Worm (Caenorhabditis elegans) whole organism, L3 larva: ENCODE measurements around the gene ari-2.
A peak's percentile ranks its signal among the peaks of the same experiment; 100 is the strongest.

Source experiments
- R02D3.7 ChIP-seq: fragments of 150-350 bp; optimal IDR thresholded peaks from 2 replicates; lab custom pipeline; 2014; ENCODE audit warnings: missing biosample characterization, missing genetic modification characterization
- ama-1 ChIP-seq: fragments of 150-350 bp; optimal IDR thresholded peaks from 2 replicates; lab custom pipeline; 2018
- ceh-28 ChIP-seq: fragments of 150-350 bp; optimal IDR thresholded peaks from 2 replicates; lab custom pipeline; 2014; ENCODE audit warnings: missing biosample characterization, missing genetic modification reagents, missing genetic modification characterization
- ceh-82 ChIP-seq: fragments of 150-350 bp; optimal IDR thresholded peaks from 2 replicates; lab custom pipeline; 2014; ENCODE audit warnings: missing biosample characterization, missing genetic modification characterization
- daf-12 ChIP-seq: fragments of 150-350 bp; optimal IDR thresholded peaks from 2 replicates; lab custom pipeline; 2014; ENCODE audit warnings: missing biosample characterization, missing genetic modification reagents, missing genetic modification characterization
- egl-27 ChIP-seq: sonication (generic microtip); optimal IDR thresholded peaks from 4 replicates; lab custom pipeline; 2017; ENCODE audit warnings: missing biosample characterization, missing genetic modification reagents, missing genetic modification characterization
- egl-5 ChIP-seq: fragments of 150-350 bp; optimal IDR thresholded peaks from 2 replicates; lab custom pipeline; 2017; ENCODE audit warnings: missing biosample characterization, missing genetic modification reagents, missing genetic modification characterization, inconsistent platforms
- elt-2 ChIP-seq: sonication (generic microtip); optimal IDR thresholded peaks from 2 replicates; lab custom pipeline; 2016; ENCODE audit warnings: missing genetic modification reagents, mild to moderate bottlenecking, missing genetic modification characterization, missing compliant biosample characterization
- eor-1 ChIP-seq, 2 experiments: fragments of 150-350 bp; optimal IDR thresholded peaks; 2 replicates each; lab custom pipeline; 2014 to 2018; ENCODE audit warnings: missing biosample characterization in 2 of 2, missing genetic modification characterization in 2 of 2
- fkh-10 ChIP-seq: sonication (generic microtip); optimal IDR thresholded peaks from 2 replicates; lab custom pipeline; 2017; ENCODE audit warnings: missing biosample characterization, missing genetic modification reagents, missing genetic modification characterization
- fos-1 ChIP-seq: fragments of 150-350 bp; optimal IDR thresholded peaks from 2 replicates; lab custom pipeline; 2014; ENCODE audit warnings: missing biosample characterization, missing genetic modification characterization
- jun-1 ChIP-seq: fragments of 150-350 bp; optimal IDR thresholded peaks from 2 replicates; lab custom pipeline; 2014; ENCODE audit warnings: missing biosample characterization, missing genetic modification reagents, missing genetic modification characterization
- lin-15B ChIP-seq: fragments of 150-350 bp; optimal IDR thresholded peaks from 2 replicates; lab custom pipeline; 2014; ENCODE audit warnings: missing biosample characterization, missing genetic modification characterization
- lin-39 ChIP-seq: fragments of 150-350 bp; optimal IDR thresholded peaks from 2 replicates; lab custom pipeline; 2018; ENCODE audit warnings: missing biosample characterization, missing genetic modification reagents, missing genetic modification characterization
- lsy-12 ChIP-seq: sonication (generic microtip); optimal IDR thresholded peaks from 2 replicates; lab custom pipeline; 2016; ENCODE audit warnings: mild to moderate bottlenecking, missing genetic modification characterization, missing compliant biosample characterization
- nfya-1 ChIP-seq: sonication (generic microtip); optimal IDR thresholded peaks from 2 replicates; lab custom pipeline; 2017; ENCODE audit warnings: missing genetic modification characterization, mild to moderate bottlenecking, missing compliant biosample characterization, antibody characterized with exemption, moderate library complexity; ENCODE audit not compliant: insufficient read depth
- nhr-12 ChIP-seq: fragments of 150-350 bp; optimal IDR thresholded peaks from 2 replicates; lab custom pipeline; 2014; ENCODE audit warnings: missing biosample characterization, missing genetic modification characterization
- nhr-23 ChIP-seq: fragments of 150-350 bp; optimal IDR thresholded peaks from 2 replicates; lab custom pipeline; 2014; ENCODE audit warnings: missing biosample characterization, missing genetic modification reagents, missing genetic modification characterization
- nhr-25 ChIP-seq: sonication (generic microtip); optimal IDR thresholded peaks from 2 replicates; lab custom pipeline; 2017; ENCODE audit warnings: missing biosample characterization, missing genetic modification characterization
- nhr-28 ChIP-seq: fragments of 150-350 bp; optimal IDR thresholded peaks from 2 replicates; lab custom pipeline; 2014; ENCODE audit warnings: missing biosample characterization, missing genetic modification characterization
- nhr-43 ChIP-seq: sonication (generic microtip); optimal IDR thresholded peaks from 2 replicates; lab custom pipeline; 2016; ENCODE audit warnings: mild to moderate bottlenecking, missing genetic modification characterization, missing compliant biosample characterization; ENCODE audit not compliant: poor library complexity, severe bottlenecking
- nhr-77 ChIP-seq: fragments of 150-350 bp; optimal IDR thresholded peaks from 2 replicates; lab custom pipeline; 2014; ENCODE audit warnings: missing biosample characterization, missing genetic modification characterization
- pha-4 ChIP-seq: fragments of 150-350 bp; optimal IDR thresholded peaks from 2 replicates; lab custom pipeline; 2014; ENCODE audit warnings: missing biosample characterization, missing genetic modification reagents, missing genetic modification characterization
- sea-2 ChIP-seq: fragments of 150-350 bp; sonication (generic microtip); optimal IDR thresholded peaks from 4 replicates; lab custom pipeline; 2014; ENCODE audit warnings: missing biosample characterization, missing genetic modification reagents, missing genetic modification characterization
- snpc-4 ChIP-seq: fragments of 150-350 bp; optimal IDR thresholded peaks from 2 replicates; lab custom pipeline; 2014; ENCODE audit warnings: missing biosample characterization, missing genetic modification characterization
- unc-39 ChIP-seq: sonication (generic microtip); optimal IDR thresholded peaks from 4 replicates; lab custom pipeline; 2017; ENCODE audit warnings: missing biosample characterization, missing genetic modification characterization
- ztf-11 ChIP-seq: fragments of 150-350 bp; optimal IDR thresholded peaks from 2 replicates; lab custom pipeline; 2014; ENCODE audit warnings: missing biosample characterization, missing genetic modification characterization
- ztf-4 ChIP-seq: fragments of 150-350 bp; optimal IDR thresholded peaks from 2 replicates; lab custom pipeline; 2014; ENCODE audit warnings: missing biosample characterization, missing genetic modification characterization

Gene ari-2

ce11 chrIV:5554168-5554567 lies 3.2 kb downstream of the ari-2 start:
- TF ChIP-seq elt-2 (tag; lab: Kevin White, UChicago) (no peak), lin-39 (tag; lab: Kevin White, UChicago) (no peak), nhr-77 (no peak), snpc-4 (tag; lab: Kevin White, UChicago) (no peak), nhr-25 (tag; lab: Kevin White, UChicago) (no peak), egl-27 (tag; lab: Kevin White, UChicago) (no peak), lin-15B (tag; lab: Kevin White, UChicago) (no peak), nfya-1 (tag; lab: Kevin White, UChicago) (no peak), nhr-28 (tag; lab: Kevin White, UChicago) (no peak), ztf-11 (tag; lab: Kevin White, UChicago) (no peak), ama-1 (no peak), nhr-12 (tag; lab: Kevin White, UChicago) (no peak), daf-12 (no peak), lsy-12 (tag; lab: Kevin White, UChicago) (no peak), ceh-28 (no peak), sea-2 (GFP tag; lab: Kevin White, UChicago) (no peak), eor-1 (tag; optimal IDR thresholded peaks at IDR 0.05; lab: Kevin White, UChicago) (no peak), egl-5 (tag; lab: Kevin White, UChicago) (no peak), fkh-10 (GFP tag; lab: Kevin White, UChicago) (no peak), nhr-43 (tag; lab: Kevin White, UChicago) (no peak)

- TF ChIP-seq egl-5 (tag; lab: Kevin White, UChicago): no peak
- TF ChIP-seq eor-1 (tag; optimal IDR thresholded peaks at IDR 0.05; lab: Kevin White, UChicago): no peak
- TF ChIP-seq jun-1 (tag; lab: Kevin White, UChicago): no peak
- TF ChIP-seq sea-2 (GFP tag; lab: Kevin White, UChicago): no peak
Observed at ce11 chrIV:5561059-5561458, 10.1 kb downstream of the ari-2 start.

- TF ChIP-seq egl-5 (tag; lab: Kevin White, UChicago) (no peak), ceh-82 (tag; lab: Kevin White, UChicago) (no peak), ama-1 (peak; percentile 80), nhr-12 (tag; lab: Kevin White, UChicago) (no peak), fos-1 (tag; lab: Kevin White, UChicago) (no peak), nhr-25 (tag; lab: Kevin White, UChicago) (peak; percentile 88), snpc-4 (tag; lab: Kevin White, UChicago) (no peak), nhr-23 (peak; percentile 89), pha-4 (tag; lab: Kevin White, UChicago) (no peak), nhr-28 (tag; lab: Kevin White, UChicago) (no peak), nfya-1 (tag; lab: Kevin White, UChicago) (peak; percentile 21), ceh-28 (peak; percentile 5)
Observed at ce11 chrIV:5561497-5562155, 10.7 kb downstream of the ari-2 start.

ce11 chrIV:5563280-5563679 lies 12.3 kb downstream of the ari-2 start:
- TF ChIP-seq nfya-1 (tag; lab: Kevin White, UChicago) (no peak), nhr-25 (tag; lab: Kevin White, UChicago) (peak; percentile 87)

- TF ChIP-seq fkh-10 (GFP tag; lab: Kevin White, UChicago): no peak
- TF ChIP-seq nhr-25 (tag; lab: Kevin White, UChicago): peak; percentile 18
- no peak for TF ChIP-seq R02D3.7
Observed at ce11 chrIV:5564293-5564692, 13.4 kb downstream of the ari-2 start.

DNA sequence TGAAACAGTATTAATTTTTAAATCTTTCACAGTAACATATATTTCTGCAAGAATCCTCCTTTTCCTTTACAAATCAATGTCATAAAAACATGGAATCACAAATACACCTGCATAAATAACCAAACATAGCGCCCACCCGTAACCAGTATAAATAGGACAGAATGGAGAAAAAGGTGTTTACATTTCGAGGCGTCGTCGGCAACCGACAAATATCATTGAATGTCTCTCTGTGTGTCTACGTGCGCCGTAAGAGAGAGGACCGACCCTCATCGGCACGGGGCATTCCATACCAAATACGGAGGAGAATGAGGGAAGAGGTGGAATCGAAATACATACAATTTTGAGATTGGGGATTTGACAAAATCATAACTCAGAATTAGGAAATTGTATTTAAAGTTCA lies 14.2 kb downstream of the ari-2 start:
- no peak for TF ChIP-seq unc-39 (tag; lab: Kevin White, UChicago)
- TF ChIP-seq nfya-1 (tag; lab: Kevin White, UChicago): no peak
- TF ChIP-seq snpc-4 (tag; lab: Kevin White, UChicago): peak; percentile 60
- TF ChIP-seq nhr-23: peak; percentile 29
- peak; percentile 49 for TF ChIP-seq nhr-25 (tag; lab: Kevin White, UChicago)
- peak; percentile 92 for TF ChIP-seq pha-4 (tag; lab: Kevin White, UChicago)
- no peak for TF ChIP-seq ztf-4 (tag; lab: Kevin White, UChicago)
- TF ChIP-seq fos-1 (tag; lab: Kevin White, UChicago): no peak
